Fruit fly (Drosophila melanogaster) S2 (cell line): ENCODE data around the gene CG14075.

Source experiments
- CG8478 ChIP-seq: fragments of >200 bp; optimal IDR thresholded peaks from 2 replicates; lab custom pipeline; 2018
- CTCF ChIP-seq, 2 experiments: fragments of >200 bp; optimal IDR thresholded peaks; 2 replicates each; lab custom pipeline; 2018

dm6 chr3L:19005396-19005795 is 20.6 kb downstream of the CG14075 start:
- TF ChIP-seq CG8478 = no peak
- no peak for TF ChIP-seq CTCF (optimal IDR thresholded peaks at IDR 0.05; lab: Kevin White, UChicago)
